Worm (Caenorhabditis elegans) whole organism, early embryonic: ENCODE data around the gene pigx-1.

Source experiments
- B0310.2 ChIP-seq: sonication (generic microtip); optimal IDR thresholded peaks from 2 replicates; lab custom pipeline; 2016; ENCODE audit warnings: mild to moderate bottlenecking, missing genetic modification characterization, missing compliant biosample characterization
- F13C5.2 ChIP-seq: sonication (generic microtip); optimal IDR thresholded peaks from 2 replicates; lab custom pipeline; 2017; ENCODE audit warnings: mild to moderate bottlenecking, missing genetic modification characterization, inconsistent platforms, missing compliant biosample characterization
- aly-1 ChIP-seq: sonication (generic microtip); optimal IDR thresholded peaks from 2 replicates; lab custom pipeline; 2016; ENCODE audit warnings: missing genetic modification characterization, missing compliant biosample characterization
- ama-1 ChIP-seq: fragments of 150-350 bp; optimal IDR thresholded peaks from 2 replicates; lab custom pipeline; 2014
- ceh-13 ChIP-seq: fragments of 200-800 bp; sonication (Bioruptor generic); optimal IDR thresholded peaks from 2 replicates; lab custom pipeline; 2018; ENCODE audit warnings: mild to moderate bottlenecking, missing genetic modification characterization, missing compliant biosample characterization
- ceh-36 ChIP-seq: sonication (generic microtip); optimal IDR thresholded peaks from 2 replicates; lab custom pipeline; 2016; ENCODE audit warnings: missing genetic modification characterization, inconsistent platforms, missing compliant biosample characterization
- ets-7 ChIP-seq: sonication (generic microtip); optimal IDR thresholded peaks from 2 replicates; lab custom pipeline; 2016; ENCODE audit warnings: missing genotype, missing genetic modification characterization, missing compliant biosample characterization
- flt-1 ChIP-seq: fragments of 200-800 bp; sonication (Bioruptor generic); IDR thresholded peaks from 2 replicates; pipeline ENCODE4 v1.3.6; 2022; ENCODE audit warnings: missing genetic modification characterization, missing compliant biosample characterization
- hmbx-1 ChIP-seq: sonication (generic microtip); optimal IDR thresholded peaks from 2 replicates; lab custom pipeline; 2016; ENCODE audit warnings: mild to moderate bottlenecking, missing genetic modification characterization, missing compliant biosample characterization
- hmg-4 ChIP-seq: fragments of 200-800 bp; sonication (Bioruptor generic); optimal IDR thresholded peaks from 2 replicates; lab custom pipeline; 2018; ENCODE audit warnings: mild to moderate bottlenecking, missing genetic modification characterization, missing compliant biosample characterization
- hnd-1 ChIP-seq: sonication (generic microtip); optimal IDR thresholded peaks from 2 replicates; lab custom pipeline; 2016; ENCODE audit warnings: missing genetic modification characterization, missing compliant biosample characterization
- pes-1 ChIP-seq: fragments of 200-800 bp; sonication (Bioruptor generic); IDR thresholded peaks from 2 replicates; pipeline ENCODE4 v1.3.6; 2022; ENCODE audit warnings: missing genetic modification reagents, missing genetic modification characterization, missing compliant biosample characterization
- scrt-1 ChIP-seq: fragments of 200-800 bp; sonication (Bioruptor generic); IDR thresholded peaks from 2 replicates; pipeline ENCODE4 v1.3.6; 2022; ENCODE audit warnings: missing genetic modification characterization, missing compliant biosample characterization
- sea-1 ChIP-seq: fragments of 200-800 bp; sonication (Bioruptor generic); conservative IDR thresholded peaks from 2 replicates; pipeline ENCODE4 v1.3.6; 2022; ENCODE audit warnings: missing genetic modification characterization, missing compliant biosample characterization
- tbx-11 ChIP-seq: fragments of 200-800 bp; sonication (Bioruptor generic); IDR thresholded peaks from 2 replicates; pipeline ENCODE4 v1.3.6; 2022; ENCODE audit warnings: missing genetic modification characterization, missing compliant biosample characterization
- tbx-37 ChIP-seq: fragments of 200-800 bp; sonication (Bioruptor generic); conservative IDR thresholded peaks from 2 replicates; pipeline ENCODE4 v1.3.6; 2022; ENCODE audit warnings: missing genetic modification reagents, missing genetic modification characterization, missing compliant biosample characterization
- tra-4 ChIP-seq: sonication (generic microtip); optimal IDR thresholded peaks from 2 replicates; lab custom pipeline; 2017; ENCODE audit warnings: missing genetic modification characterization, missing compliant biosample characterization

pigx-1 gene

DNA sequence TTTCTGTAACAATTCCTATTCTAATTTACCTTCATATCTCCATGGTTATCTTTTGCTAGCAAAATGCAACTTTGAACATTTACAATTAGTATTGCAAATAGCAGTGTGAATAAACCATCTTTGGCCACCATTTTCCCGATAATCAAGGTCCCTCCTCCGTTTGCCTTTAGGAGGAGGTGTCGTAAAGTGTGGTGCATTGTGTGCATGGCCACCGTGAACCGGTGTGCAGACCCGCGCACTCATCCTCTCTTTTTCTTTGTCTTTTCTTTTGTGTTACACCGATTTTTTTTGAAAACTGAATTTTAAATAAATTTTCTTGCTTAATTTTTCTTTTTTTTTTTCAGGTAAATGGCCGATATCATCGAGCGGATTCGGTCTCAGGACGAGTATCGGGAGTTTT lies at the start of gene pigx-1, which contains the start of gene rme-6:
Gene pigx-1, minus strand, starts transcription at position 206 of the 400 bp plus-strand sequence.
Gene rme-6, plus strand, starts transcription at position 345 of the 400 bp plus-strand sequence.
- TF ChIP-seq sea-1 (GFP tag; lab: Robert Waterston, UW) (no peak), ets-7 (tag; lab: Kevin White, UChicago) (no peak), F13C5.2 (tag; lab: Kevin White, UChicago) (peak; percentile 16)

DNA sequence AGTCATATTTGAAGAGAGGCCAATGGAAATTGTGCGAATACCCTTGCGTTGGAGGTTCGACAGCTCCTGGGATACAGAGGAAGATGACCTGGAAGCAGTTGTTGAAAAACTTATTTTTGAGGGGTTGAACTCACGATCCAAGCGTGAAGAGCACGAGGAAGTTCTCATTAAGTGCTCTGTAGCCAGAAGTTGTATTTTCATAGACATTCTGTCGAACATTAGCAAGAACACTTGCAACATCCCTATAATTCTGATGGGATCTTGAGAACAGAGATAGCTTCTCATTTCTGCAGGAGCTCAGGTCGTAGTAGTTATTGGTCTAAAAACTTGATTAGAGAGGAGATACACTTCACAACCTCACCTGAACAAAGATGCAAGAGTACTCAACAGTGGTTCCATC lies 44.8 kb upstream of the pigx-1 start:
- TF ChIP-seq F13C5.2 (tag; lab: Kevin White, UChicago) (no peak), B0310.2 (no peak)

DNA sequence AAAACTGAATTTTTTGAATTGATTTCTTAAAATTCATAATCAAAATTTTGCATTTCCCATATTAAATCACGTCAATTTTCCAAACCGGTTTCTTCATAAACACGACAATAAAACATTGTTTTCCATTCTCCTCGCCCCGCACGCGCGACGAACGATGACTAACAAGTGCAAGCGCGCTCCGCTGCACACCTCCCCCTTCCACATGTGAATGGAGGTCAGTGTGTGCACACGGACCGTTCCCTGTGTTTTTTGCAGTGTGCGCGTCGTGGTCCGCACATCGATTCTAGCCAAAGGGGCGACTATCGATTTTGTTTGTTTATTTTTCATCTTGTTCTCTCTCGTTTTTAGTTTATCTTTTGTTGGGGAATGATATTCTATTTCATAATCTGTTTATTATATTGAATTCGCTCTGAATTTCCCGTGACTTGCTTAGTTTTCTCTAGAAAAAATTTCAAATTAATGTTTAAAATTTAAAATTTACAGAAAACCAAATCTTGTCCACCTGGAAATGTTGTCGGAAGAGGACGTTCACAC lies 31.8 kb upstream of the pigx-1 start, which contains the start of gene snx-1:
Gene snx-1, plus strand, starts transcription at position 484 of the 534 bp plus-strand sequence.
- peak; percentile 24 for TF ChIP-seq F13C5.2 (tag; lab: Kevin White, UChicago)
- no peak for TF ChIP-seq aly-1
- TF ChIP-seq hmg-4 (GFP tag; lab: Kevin White, UChicago): peak; percentile 60

DNA sequence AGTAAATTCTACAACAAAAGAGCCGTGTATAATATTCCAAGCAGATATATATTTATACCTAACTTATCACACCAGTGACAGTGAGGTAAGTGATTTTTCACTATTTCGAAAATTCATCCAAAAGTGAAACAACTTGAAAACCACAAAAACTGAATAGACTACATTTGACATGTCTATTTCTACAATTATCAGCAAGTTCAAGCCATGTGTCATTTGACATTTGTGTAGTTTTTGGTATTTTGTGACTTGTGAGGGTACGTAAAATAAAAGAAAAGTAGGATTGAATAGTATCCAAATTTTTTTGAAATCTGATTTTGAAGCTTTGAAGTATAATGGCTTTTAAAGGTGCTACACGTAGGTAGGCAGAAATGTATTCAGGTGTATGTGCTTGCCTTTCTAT lies 29.4 kb upstream of the pigx-1 start:
- TF ChIP-seq flt-1 (GFP tag; lab: Robert Waterston, UW) (no peak), ets-7 (tag; lab: Kevin White, UChicago) (no peak), ceh-13 (GFP tag; lab: Kevin White, UChicago) (no peak), hmbx-1 (tag; lab: Kevin White, UChicago) (no peak), ceh-36 (tag; lab: Kevin White, UChicago) (no peak), tbx-37 (no peak), pes-1 (GFP tag; lab: Robert Waterston, UW) (no peak), aly-1 (no peak), B0310.2 (no peak), scrt-1 (no peak), tra-4 (no peak), F13C5.2 (tag; lab: Kevin White, UChicago) (no peak), tbx-11 (GFP tag; lab: Robert Waterston, UW) (no peak)

DNA sequence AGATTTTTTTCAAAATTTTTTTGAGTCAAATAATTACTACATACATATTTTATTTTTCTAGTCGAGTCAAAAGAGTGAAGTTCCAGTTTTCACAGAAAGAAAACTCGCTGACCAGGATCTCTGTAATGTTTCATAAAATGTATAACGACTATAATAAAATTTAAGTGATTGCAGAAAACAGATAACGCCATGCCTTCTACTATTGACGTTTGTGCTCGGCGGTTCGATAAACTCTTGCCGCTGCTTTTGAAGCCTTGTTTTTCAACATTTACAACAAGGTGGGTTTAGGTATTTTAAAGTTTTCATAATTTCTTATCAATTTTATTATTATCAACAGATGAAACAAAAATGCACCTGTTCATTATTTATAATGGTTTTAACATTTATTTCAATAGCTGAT lies 28.6 kb upstream of the pigx-1 start, which contains the start of gene lmp-2:
Gene lmp-2, plus strand, starts transcription at position 190 of the 400 bp plus-strand sequence.
- TF ChIP-seq tbx-11 (GFP tag; lab: Robert Waterston, UW): no peak
- no peak for TF ChIP-seq F13C5.2 (tag; lab: Kevin White, UChicago)
- TF ChIP-seq tbx-37: no peak
- TF ChIP-seq ceh-36 (tag; lab: Kevin White, UChicago): no peak
- no peak for TF ChIP-seq hmg-4 (GFP tag; lab: Kevin White, UChicago)
- TF ChIP-seq hmbx-1 (tag; lab: Kevin White, UChicago): no peak
- no peak for TF ChIP-seq sea-1 (GFP tag; lab: Robert Waterston, UW)
- no peak for TF ChIP-seq ets-7 (tag; lab: Kevin White, UChicago)
- TF ChIP-seq ceh-13 (GFP tag; lab: Kevin White, UChicago): no peak
- no peak for TF ChIP-seq aly-1
- TF ChIP-seq B0310.2: no peak
- no peak for TF ChIP-seq flt-1 (GFP tag; lab: Robert Waterston, UW)
- TF ChIP-seq hnd-1 (tag; lab: Kevin White, UChicago): no peak
- TF ChIP-seq pes-1 (GFP tag; lab: Robert Waterston, UW): no peak
- TF ChIP-seq scrt-1: no peak
- no peak for TF ChIP-seq ama-1 (lab: Kevin White, UChicago)
- no peak for TF ChIP-seq tra-4

DNA sequence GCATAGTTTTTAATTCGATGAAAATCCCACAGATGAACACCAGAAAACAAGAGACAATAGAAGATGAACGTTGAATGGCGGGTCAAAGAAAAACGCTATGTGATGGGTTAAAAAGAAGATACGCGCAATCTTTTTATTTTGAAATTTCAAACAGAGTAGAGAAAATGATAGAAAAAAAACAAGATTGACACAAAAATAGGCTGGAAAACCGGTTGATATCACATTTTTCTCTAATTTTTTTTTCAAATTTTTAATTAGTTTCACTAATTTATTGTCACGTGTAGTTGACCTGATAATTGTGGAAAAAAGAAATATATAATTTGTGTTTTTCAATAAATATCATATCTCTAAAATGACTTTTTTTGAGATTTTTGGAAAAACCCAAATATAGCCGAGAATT lies 27.3 kb upstream of the pigx-1 start, which contains the start of gene C05D9.9:
Gene C05D9.9, minus strand, starts transcription at position 101 of the 400 bp plus-strand sequence.
- no peak for TF ChIP-seq hmg-4 (GFP tag; lab: Kevin White, UChicago)
- TF ChIP-seq sea-1 (GFP tag; lab: Robert Waterston, UW): no peak
- TF ChIP-seq ama-1 (lab: Kevin White, UChicago): no peak
- no peak for TF ChIP-seq scrt-1
- TF ChIP-seq tbx-37: no peak
- no peak for TF ChIP-seq tra-4
- TF ChIP-seq pes-1 (GFP tag; lab: Robert Waterston, UW): no peak
- no peak for TF ChIP-seq F13C5.2 (tag; lab: Kevin White, UChicago)
- TF ChIP-seq ceh-36 (tag; lab: Kevin White, UChicago): no peak
- no peak for TF ChIP-seq hnd-1 (tag; lab: Kevin White, UChicago)
- no peak for TF ChIP-seq aly-1
- no peak for TF ChIP-seq ets-7 (tag; lab: Kevin White, UChicago)
- TF ChIP-seq hmbx-1 (tag; lab: Kevin White, UChicago): no peak
- TF ChIP-seq tbx-11 (GFP tag; lab: Robert Waterston, UW): no peak
- TF ChIP-seq B0310.2: no peak
- no peak for TF ChIP-seq flt-1 (GFP tag; lab: Robert Waterston, UW)

DNA sequence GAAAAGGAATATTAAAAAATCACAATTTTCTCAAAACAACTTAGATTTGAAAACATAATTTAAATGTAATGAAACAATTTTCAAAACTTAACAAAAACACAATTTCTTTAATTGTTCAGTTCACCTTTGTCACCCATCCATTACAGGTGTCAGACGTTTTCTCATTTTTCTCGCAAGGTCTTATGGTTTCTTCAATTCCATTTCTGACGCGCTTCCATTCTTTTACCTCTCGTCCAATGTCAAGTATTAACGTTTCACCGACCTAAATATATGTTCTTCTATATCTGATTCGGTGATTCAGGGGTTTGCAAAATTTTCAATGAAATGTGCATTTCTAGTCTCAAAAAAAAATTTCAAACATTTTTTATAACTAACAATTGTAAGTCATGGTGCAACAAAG lies 26.7 kb upstream of the pigx-1 start:
- TF ChIP-seq ama-1 (lab: Kevin White, UChicago): no peak

DNA sequence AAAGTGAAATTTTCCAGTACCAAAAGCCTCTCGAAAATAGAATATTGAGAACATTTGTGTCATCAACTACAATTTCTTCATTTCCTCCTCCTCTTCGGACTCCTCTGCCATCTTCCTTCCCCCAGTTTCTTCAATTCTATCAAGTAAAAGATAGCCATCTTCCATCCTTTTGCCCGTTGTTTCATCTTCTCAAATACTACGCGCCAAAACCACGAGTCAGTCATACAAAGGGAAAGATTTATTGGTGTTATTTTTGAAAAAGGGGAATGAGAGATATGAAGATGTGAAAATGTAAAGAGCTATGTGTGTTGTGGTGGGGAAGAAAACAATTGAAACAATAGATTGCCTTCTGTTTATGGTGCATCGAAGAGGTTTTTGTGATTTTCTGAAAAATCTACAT lies 25.4 kb upstream of the pigx-1 start:
- TF ChIP-seq ets-7 (tag; lab: Kevin White, UChicago): no peak
- TF ChIP-seq ceh-13 (GFP tag; lab: Kevin White, UChicago): no peak
- TF ChIP-seq aly-1: no peak
- no peak for TF ChIP-seq sea-1 (GFP tag; lab: Robert Waterston, UW)
- TF ChIP-seq B0310.2: no peak
- no peak for TF ChIP-seq tbx-11 (GFP tag; lab: Robert Waterston, UW)
- TF ChIP-seq ceh-36 (tag; lab: Kevin White, UChicago): no peak
- no peak for TF ChIP-seq tra-4
- TF ChIP-seq hmbx-1 (tag; lab: Kevin White, UChicago): no peak
- TF ChIP-seq ama-1 (lab: Kevin White, UChicago): no peak
- TF ChIP-seq F13C5.2 (tag; lab: Kevin White, UChicago): no peak
- TF ChIP-seq hmg-4 (GFP tag; lab: Kevin White, UChicago): no peak
- TF ChIP-seq pes-1 (GFP tag; lab: Robert Waterston, UW): no peak
- no peak for TF ChIP-seq hnd-1 (tag; lab: Kevin White, UChicago)
- no peak for TF ChIP-seq scrt-1
- no peak for TF ChIP-seq flt-1 (GFP tag; lab: Robert Waterston, UW)
- TF ChIP-seq tbx-37: no peak
